Fruit fly (Drosophila melanogaster) whole organism, embryonic: Measurements from ENCODE around the gene CG42259.
A peak's percentile ranks its signal among the peaks of the same experiment; 100 is the strongest.

Source experiments
- CG10147 ChIP-seq: fragments of 200-800 bp; sonication (Bioruptor generic); optimal IDR thresholded peaks from 2 replicates; lab custom pipeline; 2019; ENCODE audit warnings: missing biosample characterization, mild to moderate bottlenecking, missing genetic modification characterization, moderate library complexity
- CG10366 ChIP-seq: fragments of 200-800 bp; sonication (Bioruptor generic); IDR thresholded peaks from 2 replicates; pipeline ENCODE4 v1.3.6; 2022; ENCODE audit warnings: missing biosample characterization, missing genetic modification characterization
- CG11560 ChIP-seq: fragments of 200-800 bp; sonication (Bioruptor generic); IDR thresholded peaks from 3 replicates; pipeline ENCODE4 v1.3.6; 2022; ENCODE audit warnings: missing biosample characterization, missing genetic modification characterization
- CG1647 ChIP-seq: fragments of 200-800 bp; sonication (Bioruptor generic); optimal IDR thresholded peaks from 3 replicates; lab custom pipeline; 2016; ENCODE audit warnings: missing biosample characterization, missing genetic modification characterization
- CG2120 ChIP-seq: fragments of 200-800 bp; sonication (Bioruptor generic); optimal IDR thresholded peaks from 3 replicates; lab custom pipeline; 2016; ENCODE audit warnings: missing biosample characterization, missing genetic modification characterization
- CG2889 ChIP-seq: fragments of 200-800 bp; sonication (Bioruptor generic); IDR thresholded peaks from 3 replicates; pipeline ENCODE4 v1.3.6; 2022; ENCODE audit warnings: missing biosample characterization, missing genetic modification characterization
- CG31224 ChIP-seq: fragments of 200-800 bp; sonication (Bioruptor generic); IDR thresholded peaks from 2 replicates; pipeline ENCODE4 v1.3.6; 2022; ENCODE audit warnings: missing biosample characterization, missing genetic modification characterization
- CG4707 ChIP-seq: fragments of 200-800 bp; sonication (Bioruptor generic); optimal IDR thresholded peaks from 2 replicates; lab custom pipeline; 2018; ENCODE audit warnings: missing biosample characterization, mild to moderate bottlenecking, missing genetic modification characterization, moderate library complexity
- CG5245 ChIP-seq: fragments of 200-800 bp; sonication (Bioruptor generic); optimal IDR thresholded peaks from 3 replicates; lab custom pipeline; 2016; ENCODE audit warnings: missing biosample characterization, missing genetic modification characterization
- CG6813 ChIP-seq: fragments of 200-800 bp; sonication (Bioruptor generic); optimal IDR thresholded peaks from 2 replicates; lab custom pipeline; 2017; ENCODE audit warnings: missing biosample characterization, missing genetic modification characterization, mild to moderate bottlenecking, moderate library complexity, missing genetic modification reagents
- CG7357 ChIP-seq: fragments of 200-800 bp; sonication (Bioruptor generic); IDR thresholded peaks from 3 replicates; pipeline ENCODE4 v1.3.6; 2022; ENCODE audit warnings: missing biosample characterization, missing genetic modification characterization
- CG8290 ChIP-seq, 3 experiments: fragments of 200-800 bp; sonication (Bioruptor generic); optimal IDR thresholded peaks; 2 replicates each; lab custom pipeline; 2016 to 2019; ENCODE audit warnings: missing biosample characterization in 3 of 3, missing genetic modification characterization in 3 of 3, mild to moderate bottlenecking in 2 of 3, moderate library complexity in 1 of 3
- CG9437 ChIP-seq: fragments of 200-800 bp; sonication (Bioruptor generic); optimal IDR thresholded peaks from 2 replicates; lab custom pipeline; 2018; ENCODE audit warnings: missing biosample characterization, mild to moderate bottlenecking, missing genetic modification characterization
- CG9609 ChIP-seq: fragments of 200-800 bp; sonication (Bioruptor generic); optimal IDR thresholded peaks from 3 replicates; lab custom pipeline; 2016; ENCODE audit warnings: missing biosample characterization, missing genetic modification characterization
- CoRest ChIP-seq: fragments of 200-800 bp; sonication (Bioruptor generic); optimal IDR thresholded peaks from 3 replicates; lab custom pipeline; 2018; ENCODE audit warnings: missing biosample characterization, mild to moderate bottlenecking, missing genetic modification characterization, moderate library complexity
- Dbx ChIP-seq: fragments of 200-800 bp; sonication (Bioruptor generic); IDR thresholded peaks from 3 replicates; pipeline ENCODE4 v1.3.6; 2022; ENCODE audit warnings: missing biosample characterization, missing genetic modification characterization
- Deaf1 ChIP-seq: fragments of 200-800 bp; optimal IDR thresholded peaks from 3 replicates; lab custom pipeline; 2019; ENCODE audit warnings: missing biosample characterization, mild to moderate bottlenecking, missing genetic modification characterization, moderate library complexity
- Fer2 ChIP-seq: fragments of 200-800 bp; sonication (Bioruptor generic); optimal IDR thresholded peaks from 2 replicates; lab custom pipeline; 2018; ENCODE audit warnings: missing biosample characterization, mild to moderate bottlenecking, missing genetic modification characterization, moderate library complexity
- H2.0 ChIP-seq: fragments of 200-800 bp; sonication (Bioruptor generic); IDR thresholded peaks from 2 replicates; pipeline ENCODE4 v1.3.6; 2022; ENCODE audit warnings: missing biosample characterization, missing genetic modification characterization
- Med ChIP-seq: fragments of 200-800 bp; sonication (Bioruptor generic); peaks from one replicate; lab custom pipeline; 2016; ENCODE audit warnings: missing biosample characterization, missing genetic modification characterization, mild to moderate bottlenecking, inconsistent platforms, moderate library complexity
- Myb ChIP-seq: fragments of 200-800 bp; sonication (Bioruptor generic); optimal IDR thresholded peaks from 2 replicates; lab custom pipeline; 2016; ENCODE audit warnings: missing biosample characterization, missing genetic modification characterization
- NFAT ChIP-seq: fragments of 200-800 bp; sonication (Bioruptor generic); IDR thresholded peaks from 2 replicates; pipeline ENCODE4 v1.3.6; 2022; ENCODE audit warnings: missing biosample characterization, missing genetic modification characterization
- NK7.1 ChIP-seq: fragments of 200-800 bp; sonication (Bioruptor generic); optimal IDR thresholded peaks from 3 replicates; lab custom pipeline; 2016; ENCODE audit warnings: missing biosample characterization, missing genetic modification characterization
- Nf-YB ChIP-seq: fragments of 200-800 bp; sonication (Bioruptor generic); optimal IDR thresholded peaks from 3 replicates; lab custom pipeline; 2019; ENCODE audit warnings: missing biosample characterization, mild to moderate bottlenecking, missing genetic modification characterization, moderate library complexity
- Nf-YC ChIP-seq: fragments of 200-800 bp; optimal IDR thresholded peaks from 3 replicates; lab custom pipeline; 2019; ENCODE audit warnings: missing biosample characterization, mild to moderate bottlenecking, missing genetic modification characterization, moderate library complexity
- Oli ChIP-seq: fragments of 200-800 bp; sonication (Bioruptor generic); optimal IDR thresholded peaks from 2 replicates; lab custom pipeline; 2018; ENCODE audit warnings: missing biosample characterization, mild to moderate bottlenecking, missing genetic modification characterization, moderate library complexity
- Sry-δ ChIP-seq: fragments of 200-800 bp; sonication (Bioruptor generic); optimal IDR thresholded peaks from 2 replicates; lab custom pipeline; 2016; ENCODE audit warnings: missing biosample characterization, missing genetic modification characterization
- Trl ChIP-seq, 3 experiments: fragments of >200 bp in 2 of 3; fragments of 200-800 bp in 1 of 3; sonication (Bioruptor generic) in 1 of 3; optimal IDR thresholded peaks; 2 replicates in 1 of 3; 3 replicates in 2 of 3; lab custom pipeline; 2016 to 2017; ENCODE audit warnings: missing biosample characterization in 1 of 3, missing genetic modification characterization in 1 of 3
- ato ChIP-seq: fragments of 200-800 bp; sonication (Bioruptor generic); IDR thresholded peaks from 2 replicates; pipeline ENCODE4 v1.3.6; 2022; ENCODE audit warnings: missing biosample characterization, missing genetic modification characterization; ENCODE audit not compliant: partially characterized antibody
- cas ChIP-seq: fragments of 200-800 bp; sonication (Bioruptor generic); IDR thresholded peaks from 2 replicates; pipeline ENCODE4 v1.3.6; 2022; ENCODE audit warnings: missing biosample characterization, missing genetic modification characterization
- da ChIP-seq: fragments of 200-800 bp; sonication (Bioruptor generic); optimal IDR thresholded peaks from 2 replicates; lab custom pipeline; 2016; ENCODE audit warnings: missing biosample characterization, missing genetic modification characterization
- lmd ChIP-seq: fragments of 200-800 bp; sonication (Bioruptor generic); IDR thresholded peaks from 2 replicates; pipeline ENCODE4 v1.3.6; 2022; ENCODE audit warnings: missing biosample characterization, missing genetic modification characterization
- nerfin-1 ChIP-seq: fragments of 200-800 bp; sonication (Bioruptor generic); optimal IDR thresholded peaks from 3 replicates; lab custom pipeline; 2019; ENCODE audit warnings: missing biosample characterization, mild to moderate bottlenecking, missing genetic modification characterization, moderate library complexity
- otp ChIP-seq: fragments of 200-800 bp; sonication (Bioruptor generic); IDR thresholded peaks from 3 replicates; pipeline ENCODE4, ENCODE4 v1.3.6; 2022; ENCODE audit warnings: missing biosample characterization, missing genetic modification characterization
- vvl ChIP-seq: fragments of 200-800 bp; sonication (Bioruptor generic); IDR thresholded peaks from 2 replicates; pipeline ENCODE4 v1.3.6; 2022; ENCODE audit warnings: missing biosample characterization, missing genetic modification characterization
- wdn ChIP-seq: fragments of 200-800 bp; sonication (Bioruptor generic); IDR thresholded peaks from 2 replicates; pipeline ENCODE4 v1.3.6; 2022; ENCODE audit warnings: missing biosample characterization, missing genetic modification characterization
- zf30C ChIP-seq: fragments of 200-800 bp; sonication (Bioruptor generic); optimal IDR thresholded peaks from 3 replicates; lab custom pipeline; 2018; ENCODE audit warnings: missing biosample characterization, mild to moderate bottlenecking, missing genetic modification characterization

CG42259 gene

dm6 chrX:1052684-1053389 lies 6.8 kb downstream of the CG42259 start (continued):
- TF ChIP-seq wdn (0 out of 2 replicates have a peak, but pooled peaks have one; percentile 23), Dbx (GFP tag; lab: Robert Waterston, UW) (no peak), CG10366 (peak; percentile 14; the same call in 1 of the 2 replicates), CG2120 (GFP tag; lab: Kevin White, UChicago) (peak; percentile 37), CG9437 (GFP tag; lab: Kevin White, UChicago) (no peak), H2.0 (GFP tag; lab: Robert Waterston, UW) (no peak), Fer2 (tag; lab: Kevin White, UChicago) (no peak), NK7.1 (GFP tag; lab: Kevin White, UChicago) (no peak), da (no peak)
- TF ChIP-seq, all 482 proteins: peak for 179

dm6 chrX:1056338-1056737 lies 10.3 kb downstream of the CG42259 start:
- TF ChIP-seq otp (GFP tag; lab: Robert Waterston, UW) = no peak
- TF ChIP-seq CG4707 = no peak
- no peak for TF ChIP-seq Nf-YC (tag; lab: Kevin White, UChicago)
- no peak for TF ChIP-seq CG7357
- TF ChIP-seq Med = no peak
- TF ChIP-seq nerfin-1 (tag; lab: Kevin White, UChicago) = no peak
- TF ChIP-seq Nf-YB (GFP tag; lab: Kevin White, UChicago) = no peak
- TF ChIP-seq CG9609 (GFP tag; lab: Kevin White, UChicago) = no peak
- no peak for TF ChIP-seq CG2889
- TF ChIP-seq Myb (GFP tag; lab: Kevin White, UChicago) = no peak
- no peak for TF ChIP-seq CoRest (tag; lab: Kevin White, UChicago)
- no peak for TF ChIP-seq CG5245 (GFP tag; lab: Kevin White, UChicago)
- no peak for TF ChIP-seq cas (GFP tag; lab: Robert Waterston, UW)
- no peak for TF ChIP-seq CG1647
- TF ChIP-seq Sry-δ (GFP tag; lab: Kevin White, UChicago) = no peak
- no peak for TF ChIP-seq NFAT (GFP tag; lab: Robert Waterston, UW)
- TF ChIP-seq lmd (GFP tag; lab: Robert Waterston, UW) = no peak
- TF ChIP-seq, all 482 proteins: peak for 0

- TF ChIP-seq Deaf1 (tag; lab: Kevin White, UChicago) (peak; percentile 27), CG8290 (GFP tag; optimal IDR thresholded peaks at IDR 0.05; lab: Kevin White, UChicago) (no peak), CG8290 (tag; optimal IDR thresholded peaks at IDR 0.05; lab: Kevin White, UChicago) (peak in 1 of 2 experiments; percentile 33), CG6813 (GFP tag; lab: Kevin White, UChicago) (no peak), CG11560 (tag; lab: Robert Waterston, UW) (no peak), CG31224 (peak; percentile 96), vvl (GFP tag; lab: Robert Waterston, UW) (0 out of 2 replicates have a peak, but pooled peaks have one; percentile 7), Med (peak; percentile 57), zf30C (GFP tag; lab: Kevin White, UChicago) (peak; percentile 44), Oli (tag; lab: Kevin White, UChicago) (no peak), CG10147 (GFP tag; lab: Kevin White, UChicago) (no peak), ato (GFP tag; lab: Robert Waterston, UW) (no peak), Trl (optimal IDR thresholded peaks at IDR 0.05; lab: Kevin White, UChicago) (no peak), Trl (GFP tag; optimal IDR thresholded peaks at IDR 0.05; lab: Kevin White, UChicago) (no peak)
Measured at dm6 chrX:1063143-1063542, 17.1 kb downstream of the CG42259 start.
